Worm (Caenorhabditis elegans): ENCODE results near the gene str-55.

ce11 chrV:16401519-16401918 lies 15.4 kb downstream of the str-55 start, which contains the start of gene F13A7.14:
- peak; percentile 87 for TF ChIP-seq unc-130 (GFP tag; optimal IDR thresholded peaks at IDR 0.05)
- TF ChIP-seq ama-1 (optimal IDR thresholded peaks at IDR 0.05) = no peak
- TF ChIP-seq ZK337.2 (GFP tag; IDR thresholded peaks at IDR 0.05) = peak; percentile 95
- TF ChIP-seq snpc-4 (tag; optimal IDR thresholded peaks at IDR 0.05) = no peak
- TF ChIP-seq nhr-77 (tag; optimal IDR thresholded peaks at IDR 0.05) = no peak
- no peak for TF ChIP-seq skn-1 (tag; optimal IDR thresholded peaks at IDR 0.05)
- TF ChIP-seq pqm-1 (tag; optimal IDR thresholded peaks at IDR 0.05) = no peak
- TF ChIP-seq lin-38 (GFP tag; IDR thresholded peaks at IDR 0.05) = peak; percentile 73
- TF ChIP-seq pha-4 (GFP tag; IDR thresholded peaks at IDR 0.05) = no peak
- TF ChIP-seq pha-4 (tag; optimal IDR thresholded peaks at IDR 0.05) = no peak
- TF ChIP-seq vab-7 (GFP tag; IDR thresholded peaks at IDR 0.05) = 0 out of 2 replicates have a peak, but pooled peaks have one; percentile 16
- peak; percentile 42 for TF ChIP-seq ztf-7 (tag; optimal IDR thresholded peaks at IDR 0.05)
- TF ChIP-seq cey-2 (tag; optimal IDR thresholded peaks at IDR 0.05; ENCODE audit: borderline replicate concordance, insufficient read depth) = no peak

Data from whole organism, L4 larva.